Fruit fly (Drosophila melanogaster) whole organism, pupa: ENCODE data around the gene CG15450.

Experiments used
- CG12605 ChIP-seq: fragments of 200-800 bp; sonication (Bioruptor generic); IDR thresholded peaks from 2 replicates; pipeline ENCODE4 v1.3.6; 2022; ENCODE audit warnings: missing biosample characterization, missing genetic modification characterization
- CG13204 ChIP-seq: fragments of 200-800 bp; sonication (Bioruptor generic); optimal IDR thresholded peaks from 2 replicates; lab custom pipeline; 2018; ENCODE audit warnings: missing biosample characterization, mild to moderate bottlenecking, missing genetic modification characterization, moderate library complexity
- CG32121 ChIP-seq: fragments of 200-800 bp; sonication (Bioruptor generic); IDR thresholded peaks from 2 replicates; pipeline ENCODE4 v1.3.6; 2022; ENCODE audit warnings: missing biosample characterization, missing genetic modification characterization
- CG8159 ChIP-seq: fragments of 200-800 bp; sonication (Bioruptor generic); optimal IDR thresholded peaks from 3 replicates; lab custom pipeline; 2018; ENCODE audit warnings: missing biosample characterization, mild to moderate bottlenecking, missing genetic modification characterization, moderate library complexity
- D1 ChIP-seq: fragments of 200-800 bp; sonication (Bioruptor generic); optimal IDR thresholded peaks from 2 replicates; lab custom pipeline; 2018; ENCODE audit warnings: missing biosample characterization, mild to moderate bottlenecking, missing genetic modification characterization, moderate library complexity
- EcR ChIP-seq: fragments of 200-800 bp; sonication (Bioruptor generic); optimal IDR thresholded peaks from 3 replicates; lab custom pipeline; 2019; ENCODE audit warnings: missing biosample characterization, missing genetic modification characterization, mild to moderate bottlenecking, moderate library complexity, missing genetic modification reagents
- Ets98B ChIP-seq: fragments of 200-800 bp; sonication (Bioruptor generic); IDR thresholded peaks from 2 replicates; pipeline ENCODE4 v1.3.6; 2022; ENCODE audit warnings: missing biosample characterization, missing genetic modification characterization
- Pif1A ChIP-seq: fragments of 200-800 bp; sonication (Bioruptor generic); optimal IDR thresholded peaks from 3 replicates; lab custom pipeline; 2016; ENCODE audit warnings: missing biosample characterization, missing genetic modification characterization
- Pif1B ChIP-seq: fragments of 200-800 bp; sonication (Bioruptor generic); optimal IDR thresholded peaks from 3 replicates; lab custom pipeline; 2016; ENCODE audit warnings: missing biosample characterization, missing genetic modification characterization
- Snoo ChIP-seq: fragments of 200-800 bp; sonication (Bioruptor generic); optimal IDR thresholded peaks from 3 replicates; lab custom pipeline; 2017; ENCODE audit warnings: missing biosample characterization, mild to moderate bottlenecking, missing genetic modification characterization, inconsistent platforms
- gl ChIP-seq: fragments of 200-800 bp; sonication (Bioruptor generic); optimal IDR thresholded peaks from 2 replicates; lab custom pipeline; 2018; ENCODE audit warnings: missing biosample characterization, mild to moderate bottlenecking, missing genetic modification characterization

DNA sequence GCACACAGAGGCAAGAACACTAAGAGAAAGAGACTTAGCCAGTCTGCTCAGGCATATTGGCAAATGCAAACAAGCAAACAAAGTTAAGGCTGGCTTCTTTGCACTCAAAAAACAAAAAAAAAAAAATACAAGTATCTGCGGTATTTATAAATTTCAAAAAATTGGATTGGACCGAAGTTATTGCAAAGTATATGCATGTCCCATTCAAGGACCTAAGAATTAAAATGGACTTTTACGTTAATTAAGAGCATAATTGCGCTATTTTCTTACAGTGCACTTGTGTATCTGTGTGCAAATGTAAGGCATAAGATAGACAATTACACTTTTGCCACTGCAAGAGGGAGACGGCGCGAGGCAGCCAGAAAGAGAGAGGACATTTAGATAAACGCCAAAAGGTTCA lies 41.8 kb downstream of the CG15450 start:
- TF ChIP-seq D1 (tag; lab: Kevin White, UChicago) (no peak), EcR (no peak), gl (tag; lab: Kevin White, UChicago) (no peak), CG8159 (tag; lab: Kevin White, UChicago) (peak; percentile 51), Pif1A (GFP tag; lab: Kevin White, UChicago) (no peak), Pif1B (GFP tag; lab: Kevin White, UChicago) (no peak), Ets98B (GFP tag; lab: Robert Waterston, UW) (no peak), CG32121 (GFP tag; lab: Robert Waterston, UW) (no peak), CG12605 (GFP tag; lab: Robert Waterston, UW) (no peak), Snoo (tag; lab: Kevin White, UChicago) (no peak), CG13204 (GFP tag; lab: Kevin White, UChicago) (no peak)
